Fruit fly (Drosophila melanogaster) whole organism, prepupa: ENCODE data around the gene RPA3.

Experiments
- CG11902 ChIP-seq: fragments of 200-800 bp; sonication (Bioruptor generic); optimal IDR thresholded peaks from 3 replicates; lab custom pipeline; 2016; ENCODE audit warnings: missing biosample characterization, missing genetic modification characterization
- CG1621 ChIP-seq: fragments of 200-800 bp; sonication (Bioruptor generic); optimal IDR thresholded peaks from 3 replicates; lab custom pipeline; 2018; ENCODE audit warnings: missing biosample characterization, mild to moderate bottlenecking, missing genetic modification characterization
- CG16779 ChIP-seq: fragments of 200-800 bp; sonication (Bioruptor generic); optimal IDR thresholded peaks from 3 replicates; lab custom pipeline; 2017; ENCODE audit warnings: missing biosample characterization, mild to moderate bottlenecking, missing genetic modification characterization
- CG3919 ChIP-seq: fragments of 200-800 bp; sonication (Bioruptor generic); optimal IDR thresholded peaks from 3 replicates; lab custom pipeline; 2016; ENCODE audit warnings: missing biosample characterization, missing genetic modification characterization
- CG8119 ChIP-seq: fragments of 200-800 bp; sonication (Bioruptor generic); IDR thresholded peaks from 3 replicates; pipeline ENCODE4 v1.3.6; 2022; ENCODE audit warnings: missing biosample characterization, missing genetic modification characterization
- Ets21C ChIP-seq: fragments of 200-800 bp; sonication (Bioruptor generic); optimal IDR thresholded peaks from 3 replicates; lab custom pipeline; 2016; ENCODE audit warnings: missing biosample characterization, missing genetic modification characterization
- Ets96B ChIP-seq: fragments of 200-800 bp; optimal IDR thresholded peaks from 2 replicates; lab custom pipeline; 2019; ENCODE audit warnings: missing biosample characterization, mild to moderate bottlenecking, missing genetic modification characterization, moderate library complexity
- Hr38 ChIP-seq: sonication (Bioruptor generic); optimal IDR thresholded peaks from 2 replicates; lab custom pipeline; 2016; ENCODE audit warnings: missing biosample characterization, missing genetic modification characterization
- cyc ChIP-seq: fragments of 200-800 bp; sonication (Bioruptor generic); optimal IDR thresholded peaks from 3 replicates; lab custom pipeline; 2016; ENCODE audit warnings: missing biosample characterization, missing genetic modification characterization
- dac ChIP-seq: fragments of 200-800 bp; sonication (Bioruptor generic); optimal IDR thresholded peaks from 2 replicates; lab custom pipeline; 2017; ENCODE audit warnings: missing biosample characterization, mild to moderate bottlenecking, missing genetic modification characterization
- fd59A ChIP-seq: fragments of 200-800 bp; sonication (Bioruptor generic); optimal IDR thresholded peaks from 2 replicates; lab custom pipeline; 2017; ENCODE audit warnings: missing biosample characterization, mild to moderate bottlenecking, missing genetic modification characterization, missing genetic modification reagents
- net ChIP-seq: fragments of 200-800 bp; sonication (Bioruptor generic); optimal IDR thresholded peaks from 3 replicates; lab custom pipeline; 2016; ENCODE audit warnings: missing biosample characterization, missing genetic modification characterization

dm6 chrX:11600795-11601358 lies 14.8 kb downstream of the RPA3 start:
- TF ChIP-seq Ets96B (tag; lab: Kevin White, UChicago) (peak; percentile 18), CG11902 (peak; percentile 7), Hr38 (GFP tag; lab: Kevin White, UChicago) (no peak), CG3919 (no peak), cyc (GFP tag; lab: Kevin White, UChicago) (peak; percentile 52), CG16779 (tag; lab: Kevin White, UChicago) (no peak), CG1621 (tag; lab: Kevin White, UChicago) (no peak), Ets21C (GFP tag; lab: Kevin White, UChicago) (peak; percentile 22), fd59A (GFP tag; lab: Kevin White, UChicago) (no peak), net (GFP tag; lab: Kevin White, UChicago) (no peak), dac (GFP tag; lab: Kevin White, UChicago) (no peak), CG8119 (GFP tag; lab: Robert Waterston, UW) (no peak)
